Fruit fly (Drosophila melanogaster) whole organism, embryonic: Measurements from ENCODE around the gene bol.

ENCODE experiments used
- B-H1 ChIP-seq: fragments of 200-800 bp; sonication (Bioruptor generic); IDR thresholded peaks from 3 replicates; pipeline ENCODE4 v1.3.6; 2022; ENCODE audit warnings: missing biosample characterization, missing genetic modification characterization
- BtbVII ChIP-seq: fragments of 200-800 bp; sonication (Bioruptor generic); optimal IDR thresholded peaks from 3 replicates; lab custom pipeline; 2017; ENCODE audit warnings: missing biosample characterization, mild to moderate bottlenecking, missing genetic modification characterization
- CG11696 ChIP-seq: fragments of 200-800 bp; sonication (Bioruptor generic); IDR thresholded peaks from 2 replicates; pipeline ENCODE4 v1.3.6; 2022; ENCODE audit warnings: missing biosample characterization, missing genetic modification characterization
- CG11723 ChIP-seq: fragments of 200-800 bp; sonication (Bioruptor generic); optimal IDR thresholded peaks from 2 replicates; lab custom pipeline; 2017; ENCODE audit warnings: missing biosample characterization, mild to moderate bottlenecking, missing genetic modification characterization
- CG15514 ChIP-seq: fragments of 200-800 bp; sonication (Bioruptor generic); optimal IDR thresholded peaks from 3 replicates; lab custom pipeline; 2017; ENCODE audit warnings: missing biosample characterization, missing genetic modification characterization, mild to moderate bottlenecking, moderate library complexity, missing genetic modification reagents
- CG17385 ChIP-seq: fragments of 200-800 bp; sonication (Bioruptor generic); optimal IDR thresholded peaks from 3 replicates; lab custom pipeline; 2018; ENCODE audit warnings: missing biosample characterization, mild to moderate bottlenecking, missing genetic modification characterization
- CG18262 ChIP-seq: fragments of 200-800 bp; optimal IDR thresholded peaks from 3 replicates; lab custom pipeline; 2019; ENCODE audit warnings: missing biosample characterization, mild to moderate bottlenecking, missing genetic modification characterization, moderate library complexity
- CG18619 ChIP-seq: fragments of 200-800 bp; sonication (Bioruptor generic); optimal IDR thresholded peaks from 3 replicates; lab custom pipeline; 2017; ENCODE audit warnings: missing biosample characterization, mild to moderate bottlenecking, missing genetic modification characterization
- CG31441 ChIP-seq: fragments of 200-800 bp; sonication (Bioruptor generic); IDR thresholded peaks from 2 replicates; pipeline ENCODE4 v1.3.6; 2022; ENCODE audit warnings: missing biosample characterization, missing genetic modification characterization
- CG3281 ChIP-seq: fragments of 200-800 bp; sonication (Bioruptor generic); optimal IDR thresholded peaks from 3 replicates; lab custom pipeline; 2017; ENCODE audit warnings: missing biosample characterization, mild to moderate bottlenecking, missing genetic modification characterization
- CG3847 ChIP-seq: fragments of 200-800 bp; sonication (Bioruptor generic); IDR thresholded peaks from 2 replicates; pipeline ENCODE4 v1.3.6; 2022; ENCODE audit warnings: missing biosample characterization, missing genetic modification characterization
- CG6175 ChIP-seq: fragments of 200-800 bp; sonication (Bioruptor generic); IDR thresholded peaks from 3 replicates; pipeline ENCODE4 v1.3.6; 2022; ENCODE audit warnings: missing biosample characterization, missing genetic modification characterization
- CG7786 ChIP-seq: fragments of 200-800 bp; sonication (Bioruptor generic); optimal IDR thresholded peaks from 2 replicates; lab custom pipeline; 2016; ENCODE audit warnings: missing biosample characterization, missing genetic modification characterization
- CG7839 ChIP-seq: fragments of 200-800 bp; sonication (Bioruptor generic); optimal IDR thresholded peaks from 3 replicates; lab custom pipeline; 2018; ENCODE audit warnings: missing biosample characterization, mild to moderate bottlenecking, missing genetic modification characterization, moderate library complexity
- CG8388 ChIP-seq: fragments of 200-800 bp; sonication (Bioruptor generic); optimal IDR thresholded peaks from 2 replicates; lab custom pipeline; 2019; ENCODE audit warnings: missing biosample characterization, mild to moderate bottlenecking, missing genetic modification characterization, moderate library complexity
- CG8924 ChIP-seq: fragments of 200-800 bp; optimal IDR thresholded peaks from 3 replicates; lab custom pipeline; 2019; ENCODE audit warnings: missing biosample characterization, mild to moderate bottlenecking, missing genetic modification characterization, moderate library complexity
- CG9727 ChIP-seq: fragments of 200-800 bp; sonication (Bioruptor generic); optimal IDR thresholded peaks from 3 replicates; lab custom pipeline; 2017; ENCODE audit warnings: missing biosample characterization, mild to moderate bottlenecking, missing genetic modification characterization
- CG9817 ChIP-seq: fragments of 200-800 bp; sonication (Bioruptor generic); optimal IDR thresholded peaks from 2 replicates; lab custom pipeline; 2018; ENCODE audit warnings: missing biosample characterization, mild to moderate bottlenecking, missing genetic modification characterization, moderate library complexity
- CoRest ChIP-seq: fragments of 200-800 bp; sonication (Bioruptor generic); optimal IDR thresholded peaks from 3 replicates; lab custom pipeline; 2018; ENCODE audit warnings: missing biosample characterization, mild to moderate bottlenecking, missing genetic modification characterization, moderate library complexity
- D19B ChIP-seq: fragments of 200-800 bp; sonication (Bioruptor generic); optimal IDR thresholded peaks from 2 replicates; lab custom pipeline; 2017; ENCODE audit warnings: missing biosample characterization, mild to moderate bottlenecking, missing genetic modification characterization
- Dbx ChIP-seq: fragments of 200-800 bp; sonication (Bioruptor generic); IDR thresholded peaks from 3 replicates; pipeline ENCODE4 v1.3.6; 2022; ENCODE audit warnings: missing biosample characterization, missing genetic modification characterization
- Dek ChIP-seq: fragments of 200-800 bp; sonication (Bioruptor generic); optimal IDR thresholded peaks from 3 replicates; lab custom pipeline; 2019; ENCODE audit warnings: missing biosample characterization, mild to moderate bottlenecking, missing genetic modification characterization, moderate library complexity
- Drgx ChIP-seq: fragments of 200-800 bp; sonication (Bioruptor generic); IDR thresholded peaks from 2 replicates; pipeline ENCODE4 v1.3.6; 2022; ENCODE audit warnings: missing biosample characterization, missing genetic modification characterization
- Eip74EF ChIP-seq, 2 experiments: fragments of 200-800 bp in 1 of 2; fragments of >200 bp in 1 of 2; sonication (Bioruptor generic) in 1 of 2; optimal IDR thresholded peaks; 2 replicates each; lab custom pipeline; 2017 to 2019; ENCODE audit warnings: missing biosample characterization in 2 of 2, missing genetic modification characterization in 2 of 2, mild to moderate bottlenecking in 1 of 2, moderate library complexity in 1 of 2
- Hand ChIP-seq: fragments of 200-800 bp; sonication (Bioruptor generic); optimal IDR thresholded peaks from 2 replicates; lab custom pipeline; 2017; ENCODE audit warnings: mild to moderate bottlenecking, missing biosample characterization, missing genetic modification reagents, missing genetic modification characterization
- Hr51 ChIP-seq, 2 experiments: fragments of 200-800 bp; sonication (Bioruptor generic); optimal IDR thresholded peaks; 2 replicates in 1 of 2; 3 replicates in 1 of 2; lab custom pipeline; 2016 to 2018; ENCODE audit warnings: missing biosample characterization in 2 of 2, missing genetic modification characterization in 2 of 2, mild to moderate bottlenecking in 1 of 2, moderate library complexity in 1 of 2
- Mes4 ChIP-seq: fragments of 200-800 bp; sonication (Bioruptor generic); optimal IDR thresholded peaks from 2 replicates; lab custom pipeline; 2016; ENCODE audit warnings: missing biosample characterization, missing genetic modification characterization
- NFAT ChIP-seq: fragments of 200-800 bp; sonication (Bioruptor generic); IDR thresholded peaks from 2 replicates; pipeline ENCODE4 v1.3.6; 2022; ENCODE audit warnings: missing biosample characterization, missing genetic modification characterization
- Oaz ChIP-seq: fragments of 200-800 bp; sonication (Bioruptor generic); IDR thresholded peaks from 2 replicates; pipeline ENCODE4 v1.3.6; 2022; ENCODE audit warnings: missing biosample characterization, missing genetic modification characterization
- Ptx1 ChIP-seq: fragments of 200-800 bp; sonication (Bioruptor generic); IDR thresholded peaks from 2 replicates; pipeline ENCODE4 v1.3.6; 2022; ENCODE audit warnings: missing biosample characterization, missing genetic modification characterization
- Rfx ChIP-seq: fragments of 200-800 bp; sonication (Bioruptor generic); IDR thresholded peaks from 2 replicates; pipeline ENCODE4 v1.3.6; 2022; ENCODE audit warnings: missing biosample characterization, missing genetic modification characterization
- Ssrp ChIP-seq: fragments of 200-800 bp; sonication (Bioruptor generic); optimal IDR thresholded peaks from 2 replicates; lab custom pipeline; 2018; ENCODE audit warnings: missing biosample characterization, mild to moderate bottlenecking, missing genetic modification characterization, moderate library complexity
- Taf1 ChIP-seq: fragments of 200-800 bp; sonication (Bioruptor generic); IDR thresholded peaks from 2 replicates; pipeline ENCODE4 v1.3.6; 2022; ENCODE audit warnings: missing biosample characterization, missing genetic modification characterization
- Tbp ChIP-seq: fragments of >200 bp; optimal IDR thresholded peaks from 2 replicates; lab custom pipeline; 2018; ENCODE audit warnings: missing biosample characterization, missing genetic modification characterization
- chif ChIP-seq, 2 experiments: fragments of 200-800 bp; sonication (Bioruptor generic); optimal IDR thresholded peaks; 3 replicates each; lab custom pipeline; 2016; ENCODE audit warnings: missing biosample characterization in 2 of 2, missing genetic modification characterization in 2 of 2
- crp ChIP-seq, 2 experiments: fragments of 200-800 bp; sonication (Bioruptor generic); optimal IDR thresholded peaks; 2 replicates in 1 of 2; 3 replicates in 1 of 2; lab custom pipeline; 2017; ENCODE audit warnings: missing biosample characterization in 2 of 2, missing genetic modification characterization in 2 of 2, mild to moderate bottlenecking in 1 of 2, moderate library complexity in 1 of 2
- danr ChIP-seq: fragments of 200-800 bp; sonication (Bioruptor generic); IDR thresholded peaks from 2 replicates; pipeline ENCODE4 v1.3.6; 2022; ENCODE audit warnings: missing biosample characterization, missing genetic modification characterization
- dpn ChIP-seq, 2 experiments: fragments of 200-800 bp; sonication (Bioruptor generic); optimal IDR thresholded peaks; 3 replicates each; lab custom pipeline; 2016; ENCODE audit warnings: missing biosample characterization in 2 of 2, missing genetic modification characterization in 2 of 2
- dysf ChIP-seq: fragments of 200-800 bp; sonication (Bioruptor generic); IDR thresholded peaks from 3 replicates; pipeline ENCODE4 v1.3.6; 2022; ENCODE audit warnings: missing biosample characterization, missing genetic modification characterization
- hkb ChIP-seq, 2 experiments: fragments of 200-800 bp in 1 of 2; fragments of >200 bp in 1 of 2; sonication (Bioruptor generic) in 1 of 2; IDR thresholded peaks in 1 of 2; optimal IDR thresholded peaks in 1 of 2; 2 replicates each; pipeline versions ENCODE4 v1.3.6 to Lab custom; 2017 to 2022; ENCODE audit warnings: missing biosample characterization in 1 of 2, missing genetic modification characterization in 1 of 2
- ro ChIP-seq: fragments of 200-800 bp; sonication (Bioruptor generic); IDR thresholded peaks from 2 replicates; pipeline ENCODE4 v1.3.6; 2022; ENCODE audit warnings: missing biosample characterization, missing genetic modification characterization
- sd ChIP-seq: fragments of 200-800 bp; sonication (Bioruptor generic); optimal IDR thresholded peaks from 3 replicates; lab custom pipeline; 2018; ENCODE audit warnings: missing biosample characterization, mild to moderate bottlenecking, missing genetic modification characterization, moderate library complexity
- shn ChIP-seq: fragments of 200-800 bp; sonication (Bioruptor generic); optimal IDR thresholded peaks from 3 replicates; lab custom pipeline; 2016; ENCODE audit warnings: missing biosample characterization, missing genetic modification characterization
- sug ChIP-seq: fragments of 200-800 bp; optimal IDR thresholded peaks from 2 replicates; lab custom pipeline; 2019; ENCODE audit warnings: missing biosample characterization, mild to moderate bottlenecking, missing genetic modification characterization, moderate library complexity
- unpg ChIP-seq: fragments of 200-800 bp; sonication (Bioruptor generic); optimal IDR thresholded peaks from 3 replicates; lab custom pipeline; 2018; ENCODE audit warnings: missing biosample characterization, mild to moderate bottlenecking, missing genetic modification characterization, moderate library complexity
- zfh1 ChIP-seq: fragments of 200-800 bp; sonication (Bioruptor generic); IDR thresholded peaks from 3 replicates; pipeline ENCODE4 v1.3.6; 2022; ENCODE audit warnings: missing biosample characterization, missing genetic modification characterization
- zfh2 ChIP-seq: fragments of 200-800 bp; sonication (Bioruptor generic); optimal IDR thresholded peaks from 2 replicates; lab custom pipeline; 2016; ENCODE audit warnings: missing biosample characterization, missing genetic modification characterization

Gene bol

dm6 chr3L:9126888-9127689 is 7.1 kb downstream of the bol start (continued):
- TF ChIP-seq CG11696 (GFP tag; lab: Robert Waterston, UW), result 0 out of 2 replicates have a peak, but pooled peaks have one; percentile 56
- TF ChIP-seq Hand (GFP tag; lab: Kevin White, UChicago), result peak; percentile 68
- TF ChIP-seq Ssrp (tag; lab: Kevin White, UChicago), result peak; percentile 25
- peak; percentile 77 for TF ChIP-seq dysf (GFP tag; lab: Robert Waterston, UW)
- peak; percentile 57 for TF ChIP-seq CoRest (tag; lab: Kevin White, UChicago)
- peak in 1 of 2 experiments; percentile 1 for TF ChIP-seq chif (GFP tag; optimal IDR thresholded peaks at IDR 0.05; lab: Kevin White, UChicago)
- TF ChIP-seq Hr51 (GFP tag; optimal IDR thresholded peaks at IDR 0.05; lab: Kevin White, UChicago), result peak; percentile 39 to 77
- peak; percentile 30 for TF ChIP-seq zfh2 (GFP tag; lab: Kevin White, UChicago)
- TF ChIP-seq BtbVII (GFP tag; lab: Kevin White, UChicago), result peak; percentile 67
- TF ChIP-seq Dbx, result peak; percentile 66; the same call in 2 of the 3 replicates
- peak; percentile 73 for TF ChIP-seq CG3281
- TF ChIP-seq CG18262, result peak; percentile 40
- peak; percentile 39; the same call in 1 of the 2 replicates for TF ChIP-seq Drgx (GFP tag; lab: Robert Waterston, UW)
- 0 out of 3 replicates have a peak, but pooled peaks have one; percentile 27 for TF ChIP-seq zfh1
- 0 out of 2 replicates have a peak, but pooled peaks have one; percentile 21 for TF ChIP-seq danr (GFP tag; lab: Robert Waterston, UW)
- TF ChIP-seq CG7839 (tag; lab: Kevin White, UChicago), result peak; percentile 83
- TF ChIP-seq CG11723, result peak; percentile 10
- TF ChIP-seq shn (GFP tag; lab: Kevin White, UChicago), result peak; percentile 6
- TF ChIP-seq Rfx (GFP tag; lab: Robert Waterston, UW), result peak; percentile 66
- TF ChIP-seq crp (GFP tag; optimal IDR thresholded peaks at IDR 0.05; lab: Kevin White, UChicago), result no peak
- TF ChIP-seq CG18619, result peak; percentile 46
- TF ChIP-seq unpg, result peak; percentile 19
- TF ChIP-seq CG31441 (GFP tag; lab: Robert Waterston, UW), result peak; percentile 69
- peak; percentile 45 for TF ChIP-seq sd (tag; lab: Kevin White, UChicago)
- TF ChIP-seq CG8924 (tag; lab: Kevin White, UChicago), result peak; percentile 49
- TF ChIP-seq Taf1 (GFP tag; lab: Robert Waterston, UW), result peak; percentile 39; the same call in 1 of the 2 replicates
- TF ChIP-seq NFAT (GFP tag; lab: Robert Waterston, UW), result peak; percentile 44; the same call in 1 of the 2 replicates
- peak; percentile 15 for TF ChIP-seq CG8388
- 0 out of 2 replicates have a peak, but pooled peaks have one; percentile 27 for TF ChIP-seq CG3847 (GFP tag; lab: Robert Waterston, UW)
- peak in 1 of 2 experiments; percentile 45 for TF ChIP-seq Eip74EF (GFP tag; optimal IDR thresholded peaks at IDR 0.05; lab: Kevin White, UChicago)
- TF ChIP-seq dpn (GFP tag; optimal IDR thresholded peaks at IDR 0.05; lab: Kevin White, UChicago), result peak; percentile 22 to 68
- peak; percentile 28 for TF ChIP-seq CG7786
- peak; percentile 72 for TF ChIP-seq Ptx1 (GFP tag; lab: Robert Waterston, UW)
- peak; percentile 50 for TF ChIP-seq Dek (tag; lab: Kevin White, UChicago)
- TF ChIP-seq CG6175 (GFP tag; lab: Robert Waterston, UW), result no peak
- TF ChIP-seq CG17385, result peak; percentile 26
- TF ChIP-seq CG9817 (tag; lab: Kevin White, UChicago), result peak; percentile 51
- TF ChIP-seq Oaz (GFP tag; lab: Robert Waterston, UW), result 0 out of 2 replicates have a peak, but pooled peaks have one; percentile 6
- no peak for TF ChIP-seq Mes4
- TF ChIP-seq sug (tag; lab: Kevin White, UChicago), result peak; percentile 80
- TF ChIP-seq ro, result no peak
- peak; percentile 66 for TF ChIP-seq CG9727
- TF ChIP-seq CG15514 (GFP tag; lab: Kevin White, UChicago), result peak; percentile 56
- peak; percentile 15; the same call in 1 of the 3 replicates for TF ChIP-seq B-H1
- peak; percentile 54 for TF ChIP-seq D19B (GFP tag; lab: Kevin White, UChicago)
- TF ChIP-seq hkb (optimal IDR thresholded peaks at IDR 0.05; lab: Kevin White, UChicago), result no peak
- peak; percentile 48; the same call in 1 of the 2 replicates for TF ChIP-seq hkb (GFP tag; IDR thresholded peaks at IDR 0.05; lab: Robert Waterston, UW)
- TF ChIP-seq Tbp (GFP tag; lab: Kevin White, UChicago), result no peak
